Worm (Caenorhabditis elegans) whole organism, L3 larva: ENCODE measurements around the gene C25E10.12.

Experiments used
- ZK546.5 ChIP-seq: sonication (generic microtip); optimal IDR thresholded peaks from 2 replicates; lab custom pipeline; 2017; ENCODE audit warnings: missing biosample characterization, missing genetic modification characterization
- aly-2 ChIP-seq: fragments of 150-350 bp; optimal IDR thresholded peaks from 2 replicates; lab custom pipeline; 2014; ENCODE audit warnings: missing biosample characterization, missing genetic modification characterization
- ama-1 ChIP-seq: fragments of 150-350 bp; optimal IDR thresholded peaks from 2 replicates; lab custom pipeline; 2018
- ceh-28 ChIP-seq: fragments of 150-350 bp; optimal IDR thresholded peaks from 2 replicates; lab custom pipeline; 2014; ENCODE audit warnings: missing biosample characterization, missing genetic modification reagents, missing genetic modification characterization
- ceh-9 ChIP-seq: sonication (generic microtip); optimal IDR thresholded peaks from 2 replicates; lab custom pipeline; 2018; ENCODE audit warnings: missing biosample characterization, missing genetic modification characterization
- daf-12 ChIP-seq: fragments of 150-350 bp; optimal IDR thresholded peaks from 2 replicates; lab custom pipeline; 2014; ENCODE audit warnings: missing biosample characterization, missing genetic modification reagents, missing genetic modification characterization
- egl-27 ChIP-seq: sonication (generic microtip); optimal IDR thresholded peaks from 4 replicates; lab custom pipeline; 2017; ENCODE audit warnings: missing biosample characterization, missing genetic modification reagents, missing genetic modification characterization
- elt-2 ChIP-seq: sonication (generic microtip); optimal IDR thresholded peaks from 2 replicates; lab custom pipeline; 2016; ENCODE audit warnings: missing genetic modification reagents, mild to moderate bottlenecking, missing genetic modification characterization, missing compliant biosample characterization
- eor-1 ChIP-seq, 2 experiments: fragments of 150-350 bp; optimal IDR thresholded peaks; 2 replicates each; lab custom pipeline; 2014 to 2018; ENCODE audit warnings: missing biosample characterization in 2 of 2, missing genetic modification characterization in 2 of 2
- fkh-2 ChIP-seq: fragments of 150-350 bp; optimal IDR thresholded peaks from 2 replicates; lab custom pipeline; 2014; ENCODE audit warnings: missing biosample characterization, missing genetic modification reagents, missing genetic modification characterization
- fos-1 ChIP-seq: fragments of 150-350 bp; optimal IDR thresholded peaks from 2 replicates; lab custom pipeline; 2014; ENCODE audit warnings: missing biosample characterization, missing genetic modification characterization
- hmg-11 ChIP-seq: sonication (generic microtip); optimal IDR thresholded peaks from 2 replicates; lab custom pipeline; 2016; ENCODE audit warnings: missing genetic modification characterization, missing compliant biosample characterization
- jun-1 ChIP-seq: fragments of 150-350 bp; optimal IDR thresholded peaks from 2 replicates; lab custom pipeline; 2014; ENCODE audit warnings: missing biosample characterization, missing genetic modification reagents, missing genetic modification characterization
- lin-15B ChIP-seq: fragments of 150-350 bp; optimal IDR thresholded peaks from 2 replicates; lab custom pipeline; 2014; ENCODE audit warnings: missing biosample characterization, missing genetic modification characterization
- mdl-1 ChIP-seq: fragments of 150-350 bp; optimal IDR thresholded peaks from 2 replicates; lab custom pipeline; 2014; ENCODE audit warnings: missing biosample characterization, missing genetic modification characterization
- nfya-1 ChIP-seq: sonication (generic microtip); optimal IDR thresholded peaks from 2 replicates; lab custom pipeline; 2017; ENCODE audit warnings: missing genetic modification characterization, mild to moderate bottlenecking, missing compliant biosample characterization, antibody characterized with exemption, moderate library complexity; ENCODE audit not compliant: insufficient read depth
- nhr-11 ChIP-seq: fragments of 150-350 bp; optimal IDR thresholded peaks from 2 replicates; lab custom pipeline; 2014; ENCODE audit warnings: missing biosample characterization, missing genetic modification characterization
- nhr-12 ChIP-seq: fragments of 150-350 bp; optimal IDR thresholded peaks from 2 replicates; lab custom pipeline; 2014; ENCODE audit warnings: missing biosample characterization, missing genetic modification characterization
- nhr-23 ChIP-seq: fragments of 150-350 bp; optimal IDR thresholded peaks from 2 replicates; lab custom pipeline; 2014; ENCODE audit warnings: missing biosample characterization, missing genetic modification reagents, missing genetic modification characterization
- nhr-237 ChIP-seq: fragments of 150-350 bp; optimal IDR thresholded peaks from 2 replicates; lab custom pipeline; 2014; ENCODE audit warnings: missing biosample characterization, missing genetic modification characterization
- nhr-28 ChIP-seq: fragments of 150-350 bp; optimal IDR thresholded peaks from 2 replicates; lab custom pipeline; 2014; ENCODE audit warnings: missing biosample characterization, missing genetic modification characterization
- nhr-67 ChIP-seq: fragments of 150-350 bp; optimal IDR thresholded peaks from 2 replicates; lab custom pipeline; 2014; ENCODE audit warnings: missing biosample characterization, missing genetic modification characterization
- pha-4 ChIP-seq: fragments of 150-350 bp; optimal IDR thresholded peaks from 2 replicates; lab custom pipeline; 2014; ENCODE audit warnings: missing biosample characterization, missing genetic modification reagents, missing genetic modification characterization
- sea-2 ChIP-seq: fragments of 150-350 bp; sonication (generic microtip); optimal IDR thresholded peaks from 4 replicates; lab custom pipeline; 2014; ENCODE audit warnings: missing biosample characterization, missing genetic modification reagents, missing genetic modification characterization
- skn-1 ChIP-seq: fragments of 150-350 bp; optimal IDR thresholded peaks from 2 replicates; lab custom pipeline; 2014; ENCODE audit warnings: missing biosample characterization, missing genetic modification characterization
- tbx-2 ChIP-seq: sonication (generic microtip); optimal IDR thresholded peaks from 2 replicates; lab custom pipeline; 2016; ENCODE audit warnings: mild to moderate bottlenecking, missing genetic modification characterization, missing compliant biosample characterization
- unc-39 ChIP-seq: sonication (generic microtip); optimal IDR thresholded peaks from 4 replicates; lab custom pipeline; 2017; ENCODE audit warnings: missing biosample characterization, missing genetic modification characterization
- unc-62 ChIP-seq: fragments of 150-350 bp; sonication (generic microtip); optimal IDR thresholded peaks from 4 replicates; lab custom pipeline; 2014; ENCODE audit warnings: missing biosample characterization, missing genetic modification reagents, missing genetic modification characterization
- zag-1 ChIP-seq: fragments of 150-350 bp; optimal IDR thresholded peaks from 2 replicates; lab custom pipeline; 2014; ENCODE audit warnings: missing biosample characterization, missing genetic modification characterization
- ztf-11 ChIP-seq: fragments of 150-350 bp; optimal IDR thresholded peaks from 2 replicates; lab custom pipeline; 2014; ENCODE audit warnings: missing biosample characterization, missing genetic modification characterization
- ztf-4 ChIP-seq: fragments of 150-350 bp; optimal IDR thresholded peaks from 2 replicates; lab custom pipeline; 2014; ENCODE audit warnings: missing biosample characterization, missing genetic modification characterization

The C25E10.12 gene

ce11 chrV:9062341-9062740 lies at the start of gene C25E10.12:
Gene C25E10.12 (minus strand): TSS chrV:9062441.
- TF ChIP-seq egl-27 (no peak), ama-1 (no peak), nhr-12 (tag; lab: Kevin White, UChicago) (no peak), ztf-11 (tag; lab: Kevin White, UChicago) (no peak), lin-15B (tag; lab: Kevin White, UChicago) (no peak), ZK546.5 (tag; lab: Kevin White, UChicago) (no peak), daf-12 (tag; lab: Kevin White, UChicago) (no peak), nhr-67 (no peak), nfya-1 (tag; lab: Kevin White, UChicago) (no peak), nhr-237 (no peak), elt-2 (tag; lab: Kevin White, UChicago) (no peak), jun-1 (tag; lab: Kevin White, UChicago) (no peak), fkh-2 (tag; lab: Kevin White, UChicago) (no peak), nhr-11 (tag; lab: Kevin White, UChicago) (no peak)
- TF ChIP-seq, all 47 proteins: peak for 0

DNA sequence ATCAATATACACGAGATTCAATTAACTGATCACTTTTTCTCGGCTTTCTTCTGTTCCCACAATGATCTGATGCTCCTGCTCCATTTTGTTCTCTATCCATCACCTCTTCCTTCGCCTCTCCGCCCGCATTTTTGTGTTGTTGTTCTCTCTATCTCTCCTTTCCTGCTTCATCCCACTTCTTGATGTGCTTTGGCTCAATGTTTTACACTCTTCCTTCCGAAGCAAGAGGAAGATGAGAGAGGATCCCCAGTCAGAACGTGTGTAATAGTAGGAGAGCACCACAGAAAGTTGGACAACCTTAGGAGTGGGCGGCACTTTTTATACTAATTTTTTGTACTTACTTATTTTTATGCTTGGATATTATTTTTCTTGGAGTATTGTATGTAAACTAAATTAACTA lies 49.7 kb upstream of the C25E10.12 start:
- TF ChIP-seq daf-12 (tag; lab: Kevin White, UChicago) (no peak), jun-1 (tag; lab: Kevin White, UChicago) (no peak), unc-62 (GFP tag; lab: Kevin White, UChicago) (no peak)
- TF ChIP-seq, all 47 proteins: peak for 0

DNA sequence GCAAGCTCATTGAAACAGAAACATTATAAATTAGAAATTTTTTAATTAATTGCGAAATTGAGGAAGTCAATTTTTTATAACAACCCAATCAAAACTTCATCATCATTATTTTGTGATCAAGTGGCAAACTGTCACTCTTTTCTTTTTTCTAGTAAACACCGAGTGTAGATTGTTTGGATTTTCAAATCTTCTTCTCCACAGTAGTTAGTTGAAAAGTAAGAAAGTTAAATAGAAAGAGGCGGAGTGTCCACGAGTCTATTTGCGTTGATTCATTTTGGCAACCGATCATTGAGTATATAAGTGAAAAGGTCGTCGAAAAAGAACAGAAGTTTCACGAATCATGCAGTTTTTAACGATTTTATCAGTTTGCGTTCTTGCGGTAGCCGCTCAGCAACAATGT lies 47.0 kb upstream of the C25E10.12 start, which contains the start of gene pqn-31:
Gene pqn-31 (plus strand): TSS at position 301 of the 400 bp plus-strand sequence.
- TF ChIP-seq pha-4 (tag; lab: Kevin White, UChicago) (peak; percentile 37), eor-1 (tag; optimal IDR thresholded peaks at IDR 0.05; lab: Kevin White, UChicago) (no peak), fkh-2 (tag; lab: Kevin White, UChicago) (no peak), nhr-12 (tag; lab: Kevin White, UChicago) (no peak), skn-1 (tag; lab: Kevin White, UChicago) (no peak)

DNA sequence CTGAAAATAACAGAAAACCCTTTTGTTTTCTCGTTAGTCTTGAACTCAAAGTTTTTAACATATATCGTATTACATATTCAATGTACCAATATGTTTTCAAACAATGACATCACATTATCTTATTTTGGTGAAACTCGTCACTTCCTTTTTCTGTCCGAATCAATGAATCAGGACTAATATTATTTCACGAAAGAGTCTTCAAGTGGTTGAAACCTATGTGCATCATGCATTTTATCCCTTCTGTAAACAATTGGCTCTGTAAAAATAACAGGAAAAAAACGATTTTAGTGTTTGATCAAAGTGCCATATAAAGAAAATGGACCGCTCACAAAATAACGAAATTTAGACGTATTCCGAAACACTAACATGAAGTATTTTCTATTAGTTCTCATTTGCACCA lies 46.0 kb upstream of the C25E10.12 start, which contains the start of gene F21C10.18:
Gene F21C10.18 (plus strand): TSS at position 301 of the 400 bp plus-strand sequence.
- no peak for TF ChIP-seq skn-1 (tag; lab: Kevin White, UChicago)
- no peak for TF ChIP-seq sea-2
- no peak for TF ChIP-seq tbx-2 (tag; lab: Kevin White, UChicago)
- no peak for TF ChIP-seq hmg-11 (tag; lab: Kevin White, UChicago)
- no peak for TF ChIP-seq ztf-4 (tag; lab: Kevin White, UChicago)
- TF ChIP-seq nhr-12 (tag; lab: Kevin White, UChicago): no peak
- no peak for TF ChIP-seq nhr-67
- no peak for TF ChIP-seq mdl-1 (tag; lab: Kevin White, UChicago)
- no peak for TF ChIP-seq unc-39 (tag; lab: Kevin White, UChicago)
- no peak for TF ChIP-seq unc-62 (GFP tag; lab: Kevin White, UChicago)

- TF ChIP-seq nhr-28 (tag; lab: Kevin White, UChicago) (no peak), fos-1 (tag; lab: Kevin White, UChicago) (no peak), ceh-28 (tag; lab: Kevin White, UChicago) (no peak), nhr-67 (no peak), ztf-4 (tag; lab: Kevin White, UChicago) (no peak), zag-1 (tag; lab: Kevin White, UChicago) (no peak), ZK546.5 (tag; lab: Kevin White, UChicago) (no peak), mdl-1 (tag; lab: Kevin White, UChicago) (no peak), sea-2 (no peak), aly-2 (tag; lab: Kevin White, UChicago) (no peak), fkh-2 (tag; lab: Kevin White, UChicago) (no peak), nhr-23 (tag; lab: Kevin White, UChicago) (no peak), ceh-9 (tag; lab: Kevin White, UChicago) (no peak)
Observed at ce11 chrV:9101062-9101461, 38.8 kb upstream of the C25E10.12 start, which contains the start of gene frpr-6. Gene frpr-6 (minus strand): TSS chrV:9101162.
